Fruit fly (Drosophila melanogaster): ENCODE results near the gene betaTub97EF.

dm6 chr3R:27921982-27922672, 66.1 kb downstream of the betaTub97EF start, which contains the start of gene BCAS2:
- TF ChIP-seq Hr38 (GFP tag; optimal IDR thresholded peaks at IDR 0.05): no peak
- no peak for TF ChIP-seq eg (GFP tag; IDR thresholded peaks at IDR 0.05)
- TF ChIP-seq CG16779 (tag; optimal IDR thresholded peaks at IDR 0.05): no peak
- no peak for TF ChIP-seq net (GFP tag; optimal IDR thresholded peaks at IDR 0.05)
- TF ChIP-seq cyc (GFP tag; optimal IDR thresholded peaks at IDR 0.05): no peak
- TF ChIP-seq lz (GFP tag; optimal IDR thresholded peaks at IDR 0.05): no peak
- no peak for TF ChIP-seq CG7368 (GFP tag; optimal IDR thresholded peaks at IDR 0.05)
- no peak for TF ChIP-seq Blimp-1 (GFP tag; optimal IDR thresholded peaks at IDR 0.05)
- TF ChIP-seq Eip78C (GFP tag): no peak
- TF ChIP-seq CG6163 (GFP tag; IDR thresholded peaks at IDR 0.05): no peak

Data from whole organism, prepupa.